Fruit fly (Drosophila melanogaster): ENCODE measurements around the gene Cht7.

Gene Cht7

dm6 chr3L:3081146-3081872, 25.4 kb downstream of the Cht7 start (continued):
- peak; percentile 93 for TF ChIP-seq CG10274 (GFP tag; optimal IDR thresholded peaks at IDR 0.05)
- TF ChIP-seq otp (GFP tag; IDR thresholded peaks at IDR 0.05), result peak; percentile 99
- peak; percentile 99 for TF ChIP-seq CG34422 (GFP tag; IDR thresholded peaks at IDR 0.05)
- TF ChIP-seq Aef1 (GFP tag; IDR thresholded peaks at IDR 0.05), result peak; percentile 98
- peak; percentile 96 for TF ChIP-seq CG13123 (GFP tag; optimal IDR thresholded peaks at IDR 0.05)
- TF ChIP-seq Hr3 (GFP tag; optimal IDR thresholded peaks at IDR 0.05), result peak; percentile 98
- no peak for TF ChIP-seq CG8478 (optimal IDR thresholded peaks at IDR 0.05)
- peak; percentile 99 for TF ChIP-seq HLH3B (GFP tag; IDR thresholded peaks at IDR 0.05)
- TF ChIP-seq Gsc (GFP tag; IDR thresholded peaks at IDR 0.05), result no peak
- peak; percentile 98 for TF ChIP-seq Mad (GFP tag; optimal IDR thresholded peaks at IDR 0.05)
- TF ChIP-seq CG6689 (GFP tag; IDR thresholded peaks at IDR 0.05), result peak; percentile 98
- TF ChIP-seq eve (GFP tag; optimal IDR thresholded peaks at IDR 0.05), result peak in 1 of 2 experiments; percentile 97
- TF ChIP-seq CG17359 (tag; optimal IDR thresholded peaks at IDR 0.05), result peak; percentile 99
- peak; percentile 97 for TF ChIP-seq CG12104 (GFP tag; optimal IDR thresholded peaks at IDR 0.05)
- TF ChIP-seq grau (tag; optimal IDR thresholded peaks at IDR 0.05), result peak; percentile 96
- TF ChIP-seq Pdp1 (GFP tag; optimal IDR thresholded peaks at IDR 0.05), result peak; percentile 84 to 98
- TF ChIP-seq esg (GFP tag; conservative IDR thresholded peaks at IDR 0.05), result peak; percentile 98
- peak; percentile 99 for TF ChIP-seq CG12659 (GFP tag; optimal IDR thresholded peaks at IDR 0.05)
- TF ChIP-seq CG33557 (GFP tag; optimal IDR thresholded peaks at IDR 0.05), result peak; percentile 96
- TF ChIP-seq Ptx1 (GFP tag; IDR thresholded peaks at IDR 0.05), result peak; percentile 99
- TF ChIP-seq dmrt99B (tag; optimal IDR thresholded peaks at IDR 0.05), result peak; percentile 98
- peak; percentile 98 for TF ChIP-seq ara (GFP tag; IDR thresholded peaks at IDR 0.05)
- TF ChIP-seq bsh (GFP tag; optimal IDR thresholded peaks at IDR 0.05), result peak; percentile 98 to 99
- peak; percentile 66 for TF ChIP-seq CG16813 (GFP tag; IDR thresholded peaks at IDR 0.05; ENCODE audit: partially characterized antibody)
- peak; percentile 96 for TF ChIP-seq tx (GFP tag; optimal IDR thresholded peaks at IDR 0.05)
- TF ChIP-seq CG4404 (GFP tag; IDR thresholded peaks at IDR 0.05), result peak; percentile 95
- peak; percentile 96 for TF ChIP-seq jing (GFP tag; optimal IDR thresholded peaks at IDR 0.05)
- TF ChIP-seq CG30431 (GFP tag; optimal IDR thresholded peaks at IDR 0.05), result peak; percentile 97
- peak; percentile 97 for TF ChIP-seq gcm2 (GFP tag; optimal IDR thresholded peaks at IDR 0.05)
- peak; percentile 95 for TF ChIP-seq CG15514 (GFP tag; optimal IDR thresholded peaks at IDR 0.05)
- TF ChIP-seq bowl (GFP tag; IDR thresholded peaks at IDR 0.05), result peak; percentile 97
- TF ChIP-seq sr (GFP tag; IDR thresholded peaks at IDR 0.05), result peak; percentile 97
- peak; percentile 98 for TF ChIP-seq lbe (GFP tag; optimal IDR thresholded peaks at IDR 0.05)
- peak; percentile 89 for TF ChIP-seq Jarid2 (GFP tag; optimal IDR thresholded peaks at IDR 0.05)
- TF ChIP-seq CG7963 (GFP tag; IDR thresholded peaks at IDR 0.05; ENCODE audit: partially characterized antibody), result peak; percentile 75
- peak; percentile 94 for TF ChIP-seq ham (GFP tag; IDR thresholded peaks at IDR 0.05)
- peak; percentile 94 for TF ChIP-seq exex (tag; optimal IDR thresholded peaks at IDR 0.05)
- TF ChIP-seq cato (GFP tag; optimal IDR thresholded peaks at IDR 0.05; ENCODE audit: borderline replicate concordance), result peak; percentile 97
- peak; percentile 68 for TF ChIP-seq Scr (GFP tag; IDR thresholded peaks at IDR 0.05; ENCODE audit: partially characterized antibody)
- TF ChIP-seq chn (GFP tag; optimal IDR thresholded peaks at IDR 0.05), result peak; percentile 98
- peak in 1 of 3 experiments; percentile 86 for TF ChIP-seq Stat92E (GFP tag; optimal IDR thresholded peaks at IDR 0.05)
- TF ChIP-seq CG17829 (tag; optimal IDR thresholded peaks at IDR 0.05), result peak; percentile 98
- TF ChIP-seq fru (optimal IDR thresholded peaks at IDR 0.05), result no peak
- TF ChIP-seq ci (GFP tag; IDR thresholded peaks at IDR 0.05), result peak; percentile 99
- TF ChIP-seq Adf1 (GFP tag; IDR thresholded peaks at IDR 0.05), result peak; percentile 98
- TF ChIP-seq btn (GFP tag; optimal IDR thresholded peaks at IDR 0.05), result peak; percentile 90
- peak; percentile 98 for TF ChIP-seq odd (GFP tag; optimal IDR thresholded peaks at IDR 0.05)
- TF ChIP-seq CG12942 (GFP tag; optimal IDR thresholded peaks at IDR 0.05), result peak; percentile 98
- TF ChIP-seq CG34376 (GFP tag; optimal IDR thresholded peaks at IDR 0.05), result peak; percentile 99
- TF ChIP-seq ttk (GFP tag; IDR thresholded peaks at IDR 0.05), result peak; percentile 98

Measured in whole organism, embryonic.